Worm (Caenorhabditis elegans) whole organism, early embryonic: ENCODE results near the gene ubc-8.

Source experiments
- ama-1 ChIP-seq: fragments of 150-350 bp; optimal IDR thresholded peaks from 2 replicates; lab custom pipeline; 2014
- ets-7 ChIP-seq: sonication (generic microtip); optimal IDR thresholded peaks from 2 replicates; lab custom pipeline; 2016; ENCODE audit warnings: missing genotype, missing genetic modification characterization, missing compliant biosample characterization
- flt-1 ChIP-seq: fragments of 200-800 bp; sonication (Bioruptor generic); IDR thresholded peaks from 2 replicates; pipeline ENCODE4 v1.3.6; 2022; ENCODE audit warnings: missing genetic modification characterization, missing compliant biosample characterization
- hmg-4 ChIP-seq: fragments of 200-800 bp; sonication (Bioruptor generic); optimal IDR thresholded peaks from 2 replicates; lab custom pipeline; 2018; ENCODE audit warnings: mild to moderate bottlenecking, missing genetic modification characterization, missing compliant biosample characterization
- pes-1 ChIP-seq: fragments of 200-800 bp; sonication (Bioruptor generic); IDR thresholded peaks from 2 replicates; pipeline ENCODE4 v1.3.6; 2022; ENCODE audit warnings: missing genetic modification reagents, missing genetic modification characterization, missing compliant biosample characterization
- sea-1 ChIP-seq: fragments of 200-800 bp; sonication (Bioruptor generic); conservative IDR thresholded peaks from 2 replicates; pipeline ENCODE4 v1.3.6; 2022; ENCODE audit warnings: missing genetic modification characterization, missing compliant biosample characterization
- tbx-11 ChIP-seq: fragments of 200-800 bp; sonication (Bioruptor generic); IDR thresholded peaks from 2 replicates; pipeline ENCODE4 v1.3.6; 2022; ENCODE audit warnings: missing genetic modification characterization, missing compliant biosample characterization

DNA sequence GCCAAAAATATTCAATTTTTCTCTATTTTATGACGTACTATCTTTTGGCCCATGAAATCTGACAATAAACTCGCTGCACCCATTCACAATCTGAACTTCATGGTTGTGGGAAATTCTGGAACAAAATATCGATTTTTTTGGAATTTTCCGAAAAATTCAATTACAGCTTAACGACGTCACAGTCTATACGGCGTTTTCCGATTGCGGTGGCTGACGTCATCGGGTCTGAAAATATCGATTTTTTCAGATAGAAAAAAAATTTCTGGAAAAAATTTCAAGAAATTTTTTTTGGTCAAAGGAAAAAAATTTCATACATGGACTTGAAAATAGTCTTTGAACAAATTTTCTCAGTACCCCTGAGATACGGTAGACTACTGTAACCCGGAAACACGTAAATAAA, at the start of gene ubc-8:
- no peak for TF ChIP-seq ama-1
- TF ChIP-seq pes-1, result no peak
- TF ChIP-seq flt-1 (GFP tag; lab: Robert Waterston, UW), result no peak
- no peak for TF ChIP-seq sea-1 (GFP tag; lab: Robert Waterston, UW)
- TF ChIP-seq hmg-4, result no peak
- TF ChIP-seq tbx-11 (GFP tag; lab: Robert Waterston, UW), result no peak
- no peak for TF ChIP-seq ets-7 (tag; lab: Kevin White, UChicago)
